Worm (Caenorhabditis elegans): Measurements from ENCODE around the gene C14B1.8.
A peak's percentile ranks its signal among the peaks of the same experiment; 100 is the strongest.

Gene C14B1.8

ce11 chrIII:3675480-3675879 is 44.0 kb downstream of the C14B1.8 start:
- TF ChIP-seq nhr-67 (tag; optimal IDR thresholded peaks at IDR 0.05) (no peak), fkh-2 (tag; optimal IDR thresholded peaks at IDR 0.05) (no peak), snpc-4 (tag; optimal IDR thresholded peaks at IDR 0.05) (no peak)

DNA sequence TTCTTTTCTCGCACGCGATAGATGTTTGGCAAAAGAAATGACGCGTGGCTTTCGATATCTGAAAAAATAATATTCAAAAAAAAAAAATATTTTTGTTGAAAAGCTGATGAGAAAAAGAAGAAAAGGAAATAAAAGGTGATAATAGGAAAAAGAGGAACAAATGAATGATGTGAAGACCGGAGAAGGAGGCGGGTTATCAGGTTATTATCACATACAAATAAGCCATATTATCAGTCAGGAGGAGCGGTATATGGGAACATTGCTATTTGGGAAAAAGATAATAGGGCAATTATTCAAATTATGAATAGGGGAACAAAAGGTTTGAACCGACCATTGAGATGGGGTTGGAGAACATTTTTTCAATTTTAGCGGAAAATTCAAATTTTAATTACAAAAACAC is 45.3 kb downstream of the C14B1.8 start:
- no peak for TF ChIP-seq snpc-4 (tag; optimal IDR thresholded peaks at IDR 0.05)
- TF ChIP-seq nhr-77 (tag; optimal IDR thresholded peaks at IDR 0.05) = no peak
- no peak for TF ChIP-seq lin-15B (tag; optimal IDR thresholded peaks at IDR 0.05)
- no peak for TF ChIP-seq nhr-25 (tag; optimal IDR thresholded peaks at IDR 0.05)
- TF ChIP-seq ceh-16 (tag; optimal IDR thresholded peaks at IDR 0.05) = no peak
- no peak for TF ChIP-seq fkh-10 (GFP tag; optimal IDR thresholded peaks at IDR 0.05)
- no peak for TF ChIP-seq aly-2 (tag; optimal IDR thresholded peaks at IDR 0.05)
- no peak for TF ChIP-seq tbx-2 (tag; optimal IDR thresholded peaks at IDR 0.05)
- no peak for TF ChIP-seq jun-1 (tag; optimal IDR thresholded peaks at IDR 0.05)
- TF ChIP-seq pqm-1 (tag; optimal IDR thresholded peaks at IDR 0.05) = no peak
- no peak for TF ChIP-seq elt-3 (tag; optimal IDR thresholded peaks at IDR 0.05)
- no peak for TF ChIP-seq R02D3.7 (tag; optimal IDR thresholded peaks at IDR 0.05)
- TF ChIP-seq nhr-43 (tag; optimal IDR thresholded peaks at IDR 0.05; ENCODE audit: poor library complexity, severe bottlenecking) = no peak
- no peak for TF ChIP-seq ceh-82 (tag; optimal IDR thresholded peaks at IDR 0.05)
- TF ChIP-seq nhr-67 (tag; optimal IDR thresholded peaks at IDR 0.05) = no peak
- no peak for TF ChIP-seq zag-1 (tag; optimal IDR thresholded peaks at IDR 0.05)
- no peak for TF ChIP-seq fkh-2 (tag; optimal IDR thresholded peaks at IDR 0.05)

DNA sequence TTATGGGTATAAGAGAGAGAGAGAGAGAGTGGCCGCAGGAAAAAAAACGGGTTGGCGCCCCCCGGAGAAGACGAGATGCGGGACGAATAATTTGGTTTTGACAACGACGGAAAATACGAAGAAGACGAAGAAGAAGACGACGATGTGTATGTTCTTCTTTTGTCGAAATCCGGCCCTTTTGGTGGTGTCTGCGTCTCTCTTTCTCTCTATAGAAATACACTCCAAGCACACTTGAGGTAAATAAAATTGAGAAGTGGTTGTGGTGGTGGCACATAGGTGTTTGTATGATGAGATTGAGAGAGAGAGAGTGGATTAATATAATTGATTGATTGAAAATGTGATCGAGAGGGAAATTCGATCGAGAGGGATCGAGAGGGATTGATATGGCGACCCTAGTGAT is 46.6 kb downstream of the C14B1.8 start:
- TF ChIP-seq fkh-10 (GFP tag; optimal IDR thresholded peaks at IDR 0.05) (peak; percentile 9), hmg-11 (tag; optimal IDR thresholded peaks at IDR 0.05) (peak; percentile 35), egl-5 (tag; optimal IDR thresholded peaks at IDR 0.05) (peak; percentile 25), eor-1 (tag; optimal IDR thresholded peaks at IDR 0.05) (no peak), nhr-25 (tag; optimal IDR thresholded peaks at IDR 0.05) (peak; percentile 34), tbx-2 (tag; optimal IDR thresholded peaks at IDR 0.05) (no peak), pha-4 (tag; optimal IDR thresholded peaks at IDR 0.05) (peak; percentile 58), nfya-1 (tag; optimal IDR thresholded peaks at IDR 0.05; ENCODE audit: insufficient read depth) (peak; percentile 61)

ce11 chrIII:3670984-3671383 is 48.5 kb downstream of the C14B1.8 start:
- TF ChIP-seq pha-4 (tag; optimal IDR thresholded peaks at IDR 0.05) = peak; percentile 62
- TF ChIP-seq elt-2 (tag; optimal IDR thresholded peaks at IDR 0.05) = no peak
- TF ChIP-seq nhr-25 (tag; optimal IDR thresholded peaks at IDR 0.05) = no peak
- TF ChIP-seq mml-1 (tag; optimal IDR thresholded peaks at IDR 0.05) = no peak
- peak; percentile 12 for TF ChIP-seq hmg-11 (tag; optimal IDR thresholded peaks at IDR 0.05)
- TF ChIP-seq nhr-237 (tag; optimal IDR thresholded peaks at IDR 0.05) = no peak
- peak; percentile 27 for TF ChIP-seq nfya-1 (tag; optimal IDR thresholded peaks at IDR 0.05; ENCODE audit: insufficient read depth)

- no peak for TF ChIP-seq pha-4 (tag; optimal IDR thresholded peaks at IDR 0.05)
- TF ChIP-seq jun-1 (tag; optimal IDR thresholded peaks at IDR 0.05) = no peak
- TF ChIP-seq ceh-28 (tag; optimal IDR thresholded peaks at IDR 0.05) = no peak
- no peak for TF ChIP-seq skn-1 (tag; optimal IDR thresholded peaks at IDR 0.05)
- no peak for TF ChIP-seq daf-12 (tag; optimal IDR thresholded peaks at IDR 0.05)
- no peak for TF ChIP-seq ztf-11 (tag; optimal IDR thresholded peaks at IDR 0.05)
- no peak for TF ChIP-seq ceh-9 (tag; optimal IDR thresholded peaks at IDR 0.05)
- TF ChIP-seq ztf-4 (tag; optimal IDR thresholded peaks at IDR 0.05) = no peak
- no peak for TF ChIP-seq fkh-2 (tag; optimal IDR thresholded peaks at IDR 0.05)
- no peak for TF ChIP-seq ceh-16 (tag; optimal IDR thresholded peaks at IDR 0.05)
- no peak for TF ChIP-seq mml-1 (tag; optimal IDR thresholded peaks at IDR 0.05)
- no peak for TF ChIP-seq R02D3.7 (tag; optimal IDR thresholded peaks at IDR 0.05)
- TF ChIP-seq nhr-11 (tag; optimal IDR thresholded peaks at IDR 0.05) = no peak
- no peak for TF ChIP-seq fos-1 (tag; optimal IDR thresholded peaks at IDR 0.05)
- no peak for TF ChIP-seq egl-27 (tag; optimal IDR thresholded peaks at IDR 0.05)
- TF ChIP-seq ama-1 (optimal IDR thresholded peaks at IDR 0.05) = no peak
- TF ChIP-seq nhr-67 (tag; optimal IDR thresholded peaks at IDR 0.05) = no peak
These were observed 49.1 kb downstream of the C14B1.8 start, which contains the start of gene C46F11.6 for ce11 chrIII:3670336-3670735. C46F11.6 (minus strand) TSS chrIII:3670436.

Data from whole organism, L3 larva.